Worm (Caenorhabditis elegans) whole organism, mixed stage, embryonic: Measurements from ENCODE around the gene irld-52.

Experiments used
- ceh-83 ChIP-seq: fragments of 200-800 bp; sonication (Bioruptor generic); optimal IDR thresholded peaks from 2 replicates; lab custom pipeline; 2018; ENCODE audit warnings: mild to moderate bottlenecking, missing genetic modification characterization, missing compliant biosample characterization
- drap-1 ChIP-seq: fragments of 200-800 bp; sonication (Bioruptor generic); optimal IDR thresholded peaks from 3 replicates; lab custom pipeline; 2018; ENCODE audit warnings: mild to moderate bottlenecking, missing genetic modification characterization, missing compliant biosample characterization
- elt-3 ChIP-seq: fragments of 150-350 bp; optimal IDR thresholded peaks from 2 replicates; lab custom pipeline; 2014; ENCODE audit warnings: missing biosample characterization, missing genetic modification characterization
- mab-5 ChIP-seq: fragments of 150-350 bp; optimal IDR thresholded peaks from 2 replicates; lab custom pipeline; 2014; ENCODE audit warnings: missing biosample characterization, missing genetic modification characterization
- nhr-76 ChIP-seq: sonication (generic microtip); optimal IDR thresholded peaks from 2 replicates; lab custom pipeline; 2017; ENCODE audit warnings: missing biosample characterization, missing genetic modification characterization
- tbx-8 ChIP-seq: fragments of 200-800 bp; sonication (Bioruptor generic); optimal IDR thresholded peaks from 2 replicates; lab custom pipeline; 2018; ENCODE audit warnings: mild to moderate bottlenecking, missing genetic modification characterization, moderate library complexity, missing compliant biosample characterization
- unc-39 ChIP-seq: fragments of 150-350 bp; optimal IDR thresholded peaks from 2 replicates; lab custom pipeline; 2014; ENCODE audit warnings: missing biosample characterization, missing genetic modification characterization
- ztf-11 ChIP-seq: fragments of 150-350 bp; optimal IDR thresholded peaks from 2 replicates; lab custom pipeline; 2014; ENCODE audit warnings: missing biosample characterization, missing genetic modification characterization

- TF ChIP-seq unc-39 = no peak
- TF ChIP-seq ztf-11 (tag; lab: Kevin White, UChicago) = no peak
- no peak for TF ChIP-seq mab-5 (tag; lab: Kevin White, UChicago)
- no peak for TF ChIP-seq elt-3 (tag; lab: Kevin White, UChicago)
- TF ChIP-seq nhr-76 = no peak
- no peak for TF ChIP-seq drap-1 (GFP tag; lab: Kevin White, UChicago)
- no peak for TF ChIP-seq tbx-8
- no peak for TF ChIP-seq ceh-83 (GFP tag; lab: Kevin White, UChicago)
Observed at ce11 chrV:15757645-15758044, 21.8 kb upstream of the irld-52 start.
